Worm (Caenorhabditis elegans): ENCODE measurements around the gene T10D4.15.

DNA sequence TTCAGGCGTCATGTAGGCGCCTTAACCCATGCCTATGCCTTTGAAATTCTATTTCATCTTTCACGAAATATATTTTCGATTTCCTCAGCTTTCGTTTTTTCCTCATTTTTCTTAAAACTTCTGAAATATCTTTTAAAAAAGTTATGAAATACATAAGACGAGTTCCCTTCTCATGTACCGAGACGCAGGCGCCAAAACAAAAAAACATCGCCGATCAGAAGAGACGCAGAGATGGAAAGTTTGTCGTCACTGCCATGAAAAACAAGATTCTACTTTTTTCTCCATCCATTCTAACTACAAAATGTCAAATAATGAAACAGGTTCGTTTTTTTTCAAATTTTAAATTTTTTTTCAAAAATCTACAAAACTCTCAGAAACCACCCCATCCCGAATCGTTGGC, 16.9 kb upstream of the T10D4.15 start, which contains the start of gene chil-24:
- TF ChIP-seq W03F9.2 (tag; optimal IDR thresholded peaks at IDR 0.05) (no peak), dao-5 (tag; optimal IDR thresholded peaks at IDR 0.05) (no peak)

All from whole organism, L4/young adult.